Worm (Caenorhabditis elegans) whole organism, early embryonic: ENCODE data around the gene ire-1.

Source experiments
- ama-1 ChIP-seq: fragments of 150-350 bp; optimal IDR thresholded peaks from 2 replicates; lab custom pipeline; 2014
- ceh-13 ChIP-seq: fragments of 200-800 bp; sonication (Bioruptor generic); optimal IDR thresholded peaks from 2 replicates; lab custom pipeline; 2018; ENCODE audit warnings: mild to moderate bottlenecking, missing genetic modification characterization, missing compliant biosample characterization
- ceh-36 ChIP-seq: sonication (generic microtip); optimal IDR thresholded peaks from 2 replicates; lab custom pipeline; 2016; ENCODE audit warnings: missing genetic modification characterization, inconsistent platforms, missing compliant biosample characterization
- pes-1 ChIP-seq: fragments of 200-800 bp; sonication (Bioruptor generic); IDR thresholded peaks from 2 replicates; pipeline ENCODE4 v1.3.6; 2022; ENCODE audit warnings: missing genetic modification reagents, missing genetic modification characterization, missing compliant biosample characterization
- sea-1 ChIP-seq: fragments of 200-800 bp; sonication (Bioruptor generic); conservative IDR thresholded peaks from 2 replicates; pipeline ENCODE4 v1.3.6; 2022; ENCODE audit warnings: missing genetic modification characterization, missing compliant biosample characterization

ce11 chrII:8131413-8131966 lies 6.8 kb upstream of the ire-1 start:
- no peak for TF ChIP-seq ceh-13 (GFP tag; lab: Kevin White, UChicago)
- TF ChIP-seq ceh-36 (tag; lab: Kevin White, UChicago) = no peak
- no peak for TF ChIP-seq sea-1
- TF ChIP-seq pes-1 (GFP tag; lab: Robert Waterston, UW) = peak; percentile 3; the same call in 1 of the 2 replicates
- no peak for TF ChIP-seq ama-1
